Worm (Caenorhabditis elegans): ENCODE data around the gene fat-7.
A peak's percentile ranks its signal among the peaks of the same experiment; 100 is the strongest.

Gene fat-7

DNA sequence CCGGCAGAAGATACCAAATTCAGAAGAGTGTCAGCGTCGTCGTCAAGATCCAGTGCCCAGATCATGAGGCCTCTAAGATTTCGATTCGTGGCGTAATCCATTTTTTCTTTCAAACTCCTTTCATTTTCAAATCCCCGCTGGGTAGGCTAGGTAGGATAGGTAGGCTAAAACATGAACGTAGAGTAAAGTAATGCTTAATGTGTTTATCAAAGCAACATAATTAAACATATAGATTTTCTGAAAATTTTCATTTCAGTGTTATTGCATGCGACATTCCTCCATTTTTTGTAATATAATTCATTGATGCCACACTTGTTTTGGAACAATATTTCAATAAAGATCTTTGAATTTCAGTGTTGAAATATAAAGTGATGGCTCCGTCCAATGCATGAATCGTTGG, 23.5 kb downstream of the fat-7 start, which contains the start of gene T01C4.8:
Gene T01C4.8, minus strand, starts transcription at position 101 of the 400 bp plus-strand sequence.
- TF ChIP-seq ekl-4 (GFP tag; IDR thresholded peaks at IDR 0.05), result no peak
- no peak for TF ChIP-seq hsf-1 (GFP tag; IDR thresholded peaks at IDR 0.05)
- no peak for TF ChIP-seq lsl-1 (GFP tag; optimal IDR thresholded peaks at IDR 0.05)
- no peak for TF ChIP-seq B0261.1 (tag; optimal IDR thresholded peaks at IDR 0.05)
- TF ChIP-seq Y53F4B.3 (GFP tag; IDR thresholded peaks at IDR 0.05), result no peak
- no peak for TF ChIP-seq atf-7 (tag; optimal IDR thresholded peaks at IDR 0.05)
- no peak for TF ChIP-seq mes-4 (tag; optimal IDR thresholded peaks at IDR 0.05)
- no peak for TF ChIP-seq rec-8 (tag; optimal IDR thresholded peaks at IDR 0.05)
- TF ChIP-seq lir-1 (GFP tag; conservative IDR thresholded peaks at IDR 0.05), result no peak

DNA sequence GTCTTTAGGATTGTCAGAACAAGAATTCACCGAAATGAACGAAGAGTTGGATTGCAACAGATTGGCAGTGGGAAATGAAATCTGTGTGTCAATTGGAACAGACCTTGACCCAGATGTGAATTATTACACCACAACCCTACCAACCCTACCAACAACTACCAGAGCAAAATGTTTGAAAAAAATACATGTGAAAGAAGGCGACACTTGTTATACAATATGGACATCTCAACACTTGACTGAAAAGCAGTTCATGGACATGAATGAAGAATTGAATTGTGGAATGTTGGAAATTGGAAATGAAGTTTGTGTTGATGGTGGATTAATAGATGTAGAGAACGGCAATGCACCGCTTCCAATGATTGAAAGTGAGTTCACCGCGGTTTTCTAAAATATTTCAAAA, 29.0 kb downstream of the fat-7 start:
- TF ChIP-seq ama-1 (optimal IDR thresholded peaks at IDR 0.05), result no peak
- no peak for TF ChIP-seq ama-1 (GFP tag; optimal IDR thresholded peaks at IDR 0.05)
- TF ChIP-seq F37B4.10 (GFP tag; IDR thresholded peaks at IDR 0.05), result no peak
- TF ChIP-seq C06A6.2 (GFP tag; conservative IDR thresholded peaks at IDR 0.05), result no peak

DNA sequence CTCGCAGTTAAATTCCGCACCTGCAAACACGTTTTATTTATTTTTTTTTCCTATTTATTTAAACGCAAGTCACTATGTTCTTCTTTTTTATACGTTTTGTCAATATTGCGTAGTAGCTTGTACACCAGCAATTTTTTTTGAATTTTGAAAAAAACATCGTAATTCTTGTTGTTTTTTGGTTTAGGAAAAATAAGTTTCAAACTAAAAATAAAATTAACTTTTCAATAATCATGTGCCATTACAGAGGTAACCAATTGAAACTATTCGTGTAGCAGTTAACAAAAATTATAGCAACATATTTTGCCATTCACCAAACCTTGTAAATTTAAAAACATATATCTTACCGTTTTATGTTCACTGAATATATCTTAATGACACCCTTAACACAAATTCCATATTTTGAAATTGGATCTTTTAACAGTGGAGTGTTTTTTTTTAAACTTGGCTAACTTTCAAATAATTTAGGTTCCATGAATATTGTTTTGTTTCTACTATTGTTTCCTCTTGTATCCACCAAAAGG, 29.7 kb downstream of the fat-7 start, which contains the start of gene lmd-5:
Gene lmd-5, plus strand, starts transcription at position 471 of the 521 bp plus-strand sequence.
- no peak for TF ChIP-seq let-526 (GFP tag; IDR thresholded peaks at IDR 0.05)
- TF ChIP-seq egrh-3 (GFP tag; IDR thresholded peaks at IDR 0.05), result no peak

DNA sequence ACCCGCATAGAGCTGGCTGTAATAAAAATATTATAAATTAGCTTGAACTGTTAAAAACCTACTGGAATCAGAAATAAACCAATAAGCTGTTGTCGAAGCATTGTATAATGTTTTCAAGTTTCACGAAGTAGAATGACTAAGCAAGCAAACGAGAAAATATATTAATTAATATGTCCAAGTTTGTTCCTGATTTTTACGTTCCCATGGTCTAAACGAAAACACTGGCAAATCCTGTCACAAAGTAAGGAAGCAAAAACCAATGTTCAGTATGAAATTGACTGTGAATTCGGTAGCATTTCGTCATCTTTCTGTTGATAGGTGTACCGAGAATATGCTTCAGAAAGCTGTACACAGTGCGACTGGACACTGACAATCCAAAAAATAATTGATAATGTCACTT, 32.8 kb downstream of the fat-7 start, which contains the start of gene srx-34:
Gene srx-34, minus strand, starts transcription at position 101 of the 400 bp plus-strand sequence.
- no peak for TF ChIP-seq K11D2.4 (GFP tag; IDR thresholded peaks at IDR 0.05)
- TF ChIP-seq madf-10 (tag; optimal IDR thresholded peaks at IDR 0.05), result no peak
- no peak for TF ChIP-seq nhr-27 (tag; optimal IDR thresholded peaks at IDR 0.05)
- TF ChIP-seq F57C9.4 (tag; optimal IDR thresholded peaks at IDR 0.05), result no peak
- no peak for TF ChIP-seq nhr-120 (GFP tag; IDR thresholded peaks at IDR 0.05)
- TF ChIP-seq ceh-27 (GFP tag; optimal IDR thresholded peaks at IDR 0.05), result no peak
- TF ChIP-seq bed-2 (GFP tag; IDR thresholded peaks at IDR 0.05), result no peak
- TF ChIP-seq lin-54 (GFP tag; optimal IDR thresholded peaks at IDR 0.05), result no peak
- no peak for TF ChIP-seq let-526 (GFP tag; IDR thresholded peaks at IDR 0.05)
- no peak for TF ChIP-seq B0261.1 (tag; optimal IDR thresholded peaks at IDR 0.05)
- no peak for TF ChIP-seq hsf-1 (GFP tag; IDR thresholded peaks at IDR 0.05)
- TF ChIP-seq dpff-1 (tag; optimal IDR thresholded peaks at IDR 0.05), result no peak
- no peak for TF ChIP-seq ekl-4 (GFP tag; IDR thresholded peaks at IDR 0.05)
- TF ChIP-seq pbrm-1 (GFP tag; IDR thresholded peaks at IDR 0.05), result no peak
- TF ChIP-seq F37B4.10 (GFP tag; IDR thresholded peaks at IDR 0.05), result no peak
- TF ChIP-seq Y67H2A.10 (GFP tag; conservative IDR thresholded peaks at IDR 0.05), result no peak
- TF ChIP-seq ets-4 (GFP tag; optimal IDR thresholded peaks at IDR 0.05), result no peak
- no peak for TF ChIP-seq K12H6.12 (tag; optimal IDR thresholded peaks at IDR 0.05)

DNA sequence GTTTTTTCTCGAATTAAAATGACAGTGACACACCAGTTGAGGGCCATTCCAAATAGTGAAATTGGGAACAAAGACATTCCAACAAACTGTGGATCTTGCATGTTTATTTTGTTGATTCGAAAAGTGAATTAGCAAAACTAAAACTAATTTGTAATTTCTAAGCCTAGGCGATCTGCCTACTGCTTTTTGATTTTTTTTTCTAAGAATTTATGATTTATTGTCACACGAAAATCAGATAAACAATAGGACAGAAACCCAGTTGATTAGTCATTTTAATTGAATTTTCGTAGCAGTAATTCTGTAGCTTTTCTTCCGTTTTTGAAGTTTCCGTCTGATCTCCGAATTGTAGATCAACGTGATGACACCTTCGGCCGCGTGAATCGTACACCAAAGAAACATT, 34.1 kb downstream of the fat-7 start, which contains the start of gene srx-33:
Gene srx-33, minus strand, starts transcription at position 101 of the 400 bp plus-strand sequence.
- no peak for TF ChIP-seq nhr-120 (GFP tag; IDR thresholded peaks at IDR 0.05)
- no peak for TF ChIP-seq ztf-18 (tag; optimal IDR thresholded peaks at IDR 0.05)

DNA sequence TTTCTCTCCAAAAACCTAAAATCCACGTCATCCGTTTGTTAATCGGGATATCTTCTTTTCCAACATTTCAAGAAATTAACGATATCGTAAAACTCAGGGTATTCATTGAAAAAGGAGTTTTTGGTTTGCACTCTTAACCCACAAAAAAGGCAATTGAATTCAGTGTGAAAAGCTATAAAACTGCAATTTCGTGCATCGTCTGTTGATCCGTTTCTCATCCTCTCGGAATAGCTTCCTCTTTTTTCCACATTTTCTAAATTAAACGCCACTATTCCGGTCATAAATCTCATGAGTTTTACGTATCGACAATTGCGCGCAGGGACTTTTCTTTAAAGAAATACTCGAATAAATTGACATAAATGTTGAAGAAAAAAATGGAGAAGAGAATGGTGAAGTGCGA, 40.7 kb downstream of the fat-7 start:
- TF ChIP-seq F10E7.11 (tag; optimal IDR thresholded peaks at IDR 0.05), result no peak
- TF ChIP-seq ceh-27 (GFP tag; optimal IDR thresholded peaks at IDR 0.05), result peak; percentile 45
- TF ChIP-seq let-607 (tag; optimal IDR thresholded peaks at IDR 0.05), result no peak
- TF ChIP-seq ZK185.1 (tag; optimal IDR thresholded peaks at IDR 0.05; ENCODE audit: poor library complexity, severe bottlenecking), result no peak
- TF ChIP-seq T07F8.4 (tag; optimal IDR thresholded peaks at IDR 0.05), result no peak
